Worm (Caenorhabditis elegans) whole organism, midembryonic: Measurements from ENCODE around the gene F41H10.2.
A peak's percentile ranks its signal among the peaks of the same experiment; 100 is the strongest.

ENCODE experiments used
- T22C8.4 ChIP-seq: fragments of 200-800 bp; sonication (Bioruptor generic); IDR thresholded peaks from 2 replicates; pipeline ENCODE4 v1.3.6; 2022; ENCODE audit warnings: missing genetic modification characterization, missing compliant biosample characterization
- cog-1 ChIP-seq: sonication (generic microtip); optimal IDR thresholded peaks from 2 replicates; lab custom pipeline; 2016; ENCODE audit warnings: missing genetic modification characterization, missing compliant biosample characterization
- flt-1 ChIP-seq: fragments of 200-800 bp; sonication (Bioruptor generic); IDR thresholded peaks from 2 replicates; pipeline ENCODE4 v1.3.6; 2022; ENCODE audit warnings: missing genetic modification characterization, missing compliant biosample characterization
- klf-2 ChIP-seq: fragments of 200-800 bp; sonication (Bioruptor generic); conservative IDR thresholded peaks from 2 replicates; pipeline ENCODE4 v1.3.6; 2022; ENCODE audit warnings: missing genetic modification reagents, missing genetic modification characterization, missing compliant biosample characterization
- med-1 ChIP-seq: sonication (generic microtip); optimal IDR thresholded peaks from 2 replicates; lab custom pipeline; 2017; ENCODE audit warnings: missing genetic modification characterization, mild to moderate bottlenecking, missing compliant biosample characterization, antibody characterized with exemption, missing genetic modification reagents; ENCODE audit not compliant: insufficient read depth
- ref-1 ChIP-seq: fragments of 200-800 bp; sonication (Bioruptor generic); conservative IDR thresholded peaks from 2 replicates; pipeline ENCODE4 v1.3.6; 2022; ENCODE audit warnings: missing genetic modification reagents, missing genetic modification characterization, missing compliant biosample characterization
- tab-1 ChIP-seq: fragments of 200-800 bp; sonication (Bioruptor generic); IDR thresholded peaks from 2 replicates; pipeline ENCODE4 v1.3.6; 2022; ENCODE audit warnings: missing genetic modification characterization, missing compliant biosample characterization
- ztf-23 ChIP-seq: fragments of 200-800 bp; sonication (Bioruptor generic); IDR thresholded peaks from 2 replicates; pipeline ENCODE4 v1.3.6; 2022; ENCODE audit warnings: missing genetic modification reagents, missing genetic modification characterization, missing compliant biosample characterization
- ztf-29 ChIP-seq: fragments of 200-800 bp; sonication (Bioruptor generic); IDR thresholded peaks from 2 replicates; pipeline ENCODE4 v1.3.6; 2022; ENCODE audit warnings: missing genetic modification reagents, missing genetic modification characterization, missing compliant biosample characterization

Gene F41H10.2

ce11 chrIV:5411641-5412337, 30.4 kb downstream of the F41H10.2 start, which contains the start of gene ZK616.8:
Gene ZK616.8, minus strand, starts transcription at chrIV:5412193.
- peak; percentile 61 for TF ChIP-seq T22C8.4 (GFP tag; lab: Robert Waterston, UW)
- no peak for TF ChIP-seq tab-1 (GFP tag; lab: Robert Waterston, UW)

- no peak for TF ChIP-seq med-1 (GFP tag; lab: Kevin White, UChicago)
- no peak for TF ChIP-seq ref-1 (GFP tag; lab: Robert Waterston, UW)
- TF ChIP-seq T22C8.4 (GFP tag; lab: Robert Waterston, UW), result no peak
- no peak for TF ChIP-seq tab-1 (GFP tag; lab: Robert Waterston, UW)
- no peak for TF ChIP-seq flt-1 (GFP tag; lab: Robert Waterston, UW)
- TF ChIP-seq klf-2 (GFP tag; lab: Robert Waterston, UW), result no peak
- no peak for TF ChIP-seq ztf-23 (GFP tag; lab: Robert Waterston, UW)
- no peak for TF ChIP-seq ztf-29 (GFP tag; lab: Robert Waterston, UW)
These were observed 34.3 kb downstream of the F41H10.2 start, which contains the start of gene spp-7 for ce11 chrIV:5415696-5416095. Gene spp-7, minus strand, starts transcription at chrIV:5415796.

- TF ChIP-seq ztf-29 (GFP tag; lab: Robert Waterston, UW) (no peak), T22C8.4 (GFP tag; lab: Robert Waterston, UW) (no peak), ref-1 (GFP tag; lab: Robert Waterston, UW) (no peak), ztf-23 (GFP tag; lab: Robert Waterston, UW) (no peak), cog-1 (tag; lab: Kevin White, UChicago) (no peak), tab-1 (GFP tag; lab: Robert Waterston, UW) (no peak), flt-1 (GFP tag; lab: Robert Waterston, UW) (no peak), klf-2 (GFP tag; lab: Robert Waterston, UW) (no peak), med-1 (GFP tag; lab: Kevin White, UChicago) (no peak)
These were observed 37.7 kb downstream of the F41H10.2 start, which contains the start of gene ehn-3 for ce11 chrIV:5419122-5419521. Gene ehn-3, minus strand, starts transcription at chrIV:5419222.
